Fruit fly (Drosophila melanogaster): ENCODE results near the gene CG14352.

dm6 chr2L:1619191-1619590 lies 8.0 kb downstream of the CG14352 start:
- TF ChIP-seq Jra (GFP tag; optimal IDR thresholded peaks at IDR 0.05) (no peak), Myc (optimal IDR thresholded peaks at IDR 0.05) (no peak), Vsx2 (GFP tag; optimal IDR thresholded peaks at IDR 0.05; ENCODE audit: partially characterized antibody) (no peak), Abd-B (GFP tag; optimal IDR thresholded peaks at IDR 0.05) (no peak)

Measured in whole organism, wandering third instar larva.